Fruit fly (Drosophila melanogaster) whole organism, embryonic: ENCODE measurements around the gene CG18265.

Experiments used
- ATbp ChIP-seq: fragments of 200-800 bp; sonication (Bioruptor generic); optimal IDR thresholded peaks from 2 replicates; lab custom pipeline; 2017; ENCODE audit warnings: missing biosample characterization, mild to moderate bottlenecking, missing genetic modification characterization, missing genetic modification reagents
- CG11695 ChIP-seq: fragments of 200-800 bp; sonication (Bioruptor generic); IDR thresholded peaks from 3 replicates; pipeline ENCODE4 v1.3.6; 2022; ENCODE audit warnings: missing biosample characterization, missing genetic modification characterization
- CG12659 ChIP-seq: fragments of 200-800 bp; sonication (Bioruptor generic); optimal IDR thresholded peaks from 3 replicates; lab custom pipeline; 2017; ENCODE audit warnings: mild to moderate bottlenecking, missing biosample characterization, missing genetic modification reagents, missing genetic modification characterization
- CG15479 ChIP-seq: fragments of 200-800 bp; sonication (Bioruptor generic); optimal IDR thresholded peaks from 3 replicates; lab custom pipeline; 2019; ENCODE audit warnings: missing biosample characterization, mild to moderate bottlenecking, missing genetic modification characterization, moderate library complexity
- CG17186 ChIP-seq: fragments of 200-800 bp; sonication (Bioruptor generic); optimal IDR thresholded peaks from 3 replicates; lab custom pipeline; 2017; ENCODE audit warnings: missing biosample characterization, missing genetic modification reagents, missing genetic modification characterization
- CG2889 ChIP-seq: fragments of 200-800 bp; sonication (Bioruptor generic); IDR thresholded peaks from 3 replicates; pipeline ENCODE4 v1.3.6; 2022; ENCODE audit warnings: missing biosample characterization, missing genetic modification characterization
- CG31224 ChIP-seq: fragments of 200-800 bp; sonication (Bioruptor generic); IDR thresholded peaks from 2 replicates; pipeline ENCODE4 v1.3.6; 2022; ENCODE audit warnings: missing biosample characterization, missing genetic modification characterization
- CG4282 ChIP-seq: fragments of 200-800 bp; sonication (Bioruptor generic); optimal IDR thresholded peaks from 2 replicates; lab custom pipeline; 2016; ENCODE audit warnings: missing biosample characterization, missing genetic modification characterization
- CG43689 ChIP-seq: fragments of 200-800 bp; sonication (Bioruptor generic); IDR thresholded peaks from 2 replicates; pipeline ENCODE4 v1.3.6; 2022; ENCODE audit warnings: missing biosample characterization, missing genetic modification characterization
- CG6813 ChIP-seq: fragments of 200-800 bp; sonication (Bioruptor generic); optimal IDR thresholded peaks from 2 replicates; lab custom pipeline; 2017; ENCODE audit warnings: missing biosample characterization, missing genetic modification characterization, mild to moderate bottlenecking, moderate library complexity, missing genetic modification reagents
- CG9817 ChIP-seq: fragments of 200-800 bp; sonication (Bioruptor generic); optimal IDR thresholded peaks from 2 replicates; lab custom pipeline; 2018; ENCODE audit warnings: missing biosample characterization, mild to moderate bottlenecking, missing genetic modification characterization, moderate library complexity
- Camta ChIP-seq: fragments of 200-800 bp; sonication (Bioruptor generic); optimal IDR thresholded peaks from 2 replicates; lab custom pipeline; 2016; ENCODE audit warnings: missing biosample characterization, missing genetic modification characterization
- CrebB ChIP-seq: fragments of 200-800 bp; sonication (Bioruptor generic); optimal IDR thresholded peaks from 3 replicates; lab custom pipeline; 2018; ENCODE audit warnings: missing biosample characterization, mild to moderate bottlenecking, missing genetic modification characterization
- D19A ChIP-seq: fragments of 200-800 bp; optimal IDR thresholded peaks from 3 replicates; lab custom pipeline; 2019; ENCODE audit warnings: missing biosample characterization, mild to moderate bottlenecking, missing genetic modification characterization, moderate library complexity
- HHEX ChIP-seq: fragments of 200-800 bp; sonication (Bioruptor generic); optimal IDR thresholded peaks from 3 replicates; lab custom pipeline; 2017; ENCODE audit warnings: missing biosample characterization, mild to moderate bottlenecking, missing genetic modification characterization, missing genetic modification reagents
- HLH4C ChIP-seq: fragments of 200-800 bp; sonication (Bioruptor generic); IDR thresholded peaks from 3 replicates; pipeline ENCODE4 v1.3.6; 2022; ENCODE audit warnings: missing biosample characterization, missing genetic modification characterization; ENCODE audit not compliant: partially characterized antibody
- Hey ChIP-seq: fragments of 200-800 bp; sonication (Bioruptor generic); optimal IDR thresholded peaks from 3 replicates; lab custom pipeline; 2018; ENCODE audit warnings: missing biosample characterization, mild to moderate bottlenecking, missing genetic modification characterization
- Hmr ChIP-seq: fragments of 200-800 bp; sonication (Bioruptor generic); optimal IDR thresholded peaks from 3 replicates; lab custom pipeline; 2017; ENCODE audit warnings: mild to moderate bottlenecking, missing biosample characterization, missing genetic modification reagents, missing genetic modification characterization
- MBD-R2 ChIP-seq: fragments of 200-800 bp; sonication (Bioruptor generic); IDR thresholded peaks from 2 replicates; pipeline ENCODE4 v1.3.6; 2022; ENCODE audit warnings: missing biosample characterization, missing genetic modification characterization
- Stat92E ChIP-seq, 3 experiments: fragments of >200 bp in 2 of 3; fragments of 200-800 bp in 1 of 3; sonication (Bioruptor generic) in 1 of 3; optimal IDR thresholded peaks; 2 replicates each; lab custom pipeline; 2017 to 2019; ENCODE audit warnings: missing biosample characterization in 3 of 3, missing genetic modification characterization in 3 of 3, mild to moderate bottlenecking in 1 of 3, moderate library complexity in 1 of 3
- Xrp1 ChIP-seq: fragments of 200-800 bp; sonication (Bioruptor generic); IDR thresholded peaks from 2 replicates; pipeline ENCODE4 v1.3.6; 2022; ENCODE audit warnings: missing biosample characterization, missing genetic modification characterization
- YL-1 ChIP-seq: fragments of 200-800 bp; sonication (Bioruptor generic); optimal IDR thresholded peaks from 3 replicates; lab custom pipeline; 2017; ENCODE audit warnings: missing biosample characterization, mild to moderate bottlenecking, missing genetic modification characterization
- ara ChIP-seq: fragments of 200-800 bp; sonication (Bioruptor generic); IDR thresholded peaks from 2 replicates; pipeline ENCODE4 v1.3.6; 2022; ENCODE audit warnings: missing biosample characterization, missing genetic modification characterization
- bab2 ChIP-seq: fragments of 200-800 bp; sonication (Bioruptor generic); optimal IDR thresholded peaks from 2 replicates; lab custom pipeline; 2016; ENCODE audit warnings: missing biosample characterization, missing genetic modification characterization
- cg ChIP-seq: fragments of 200-800 bp; sonication (Bioruptor generic); optimal IDR thresholded peaks from 3 replicates; lab custom pipeline; 2019; ENCODE audit warnings: missing biosample characterization, mild to moderate bottlenecking, missing genetic modification characterization, moderate library complexity
- fd64A ChIP-seq: fragments of 200-800 bp; sonication (Bioruptor generic); optimal IDR thresholded peaks from 3 replicates; lab custom pipeline; 2018; ENCODE audit warnings: missing biosample characterization, mild to moderate bottlenecking, missing genetic modification characterization
- grn ChIP-seq: fragments of 200-800 bp; sonication (Bioruptor generic); optimal IDR thresholded peaks from 3 replicates; lab custom pipeline; 2017; ENCODE audit warnings: missing biosample characterization, missing genetic modification characterization
- hkb ChIP-seq, 2 experiments: fragments of 200-800 bp in 1 of 2; fragments of >200 bp in 1 of 2; sonication (Bioruptor generic) in 1 of 2; IDR thresholded peaks in 1 of 2; optimal IDR thresholded peaks in 1 of 2; 2 replicates each; pipeline versions ENCODE4 v1.3.6 to Lab custom; 2017 to 2022; ENCODE audit warnings: missing biosample characterization in 1 of 2, missing genetic modification characterization in 1 of 2
- klu ChIP-seq: fragments of 200-800 bp; sonication (Bioruptor generic); IDR thresholded peaks from 2 replicates; pipeline ENCODE4 v1.3.6; 2022; ENCODE audit warnings: missing biosample characterization, missing genetic modification characterization
- nerfin-1 ChIP-seq: fragments of 200-800 bp; sonication (Bioruptor generic); optimal IDR thresholded peaks from 3 replicates; lab custom pipeline; 2019; ENCODE audit warnings: missing biosample characterization, mild to moderate bottlenecking, missing genetic modification characterization, moderate library complexity
- nom ChIP-seq: fragments of 200-800 bp; sonication (Bioruptor generic); optimal IDR thresholded peaks from 2 replicates; lab custom pipeline; 2017; ENCODE audit warnings: missing biosample characterization, missing genetic modification characterization, mild to moderate bottlenecking, moderate library complexity, missing genetic modification reagents
- oc ChIP-seq: fragments of 200-800 bp; sonication (Bioruptor generic); optimal IDR thresholded peaks from 2 replicates; lab custom pipeline; 2018; ENCODE audit warnings: missing biosample characterization, mild to moderate bottlenecking, missing genetic modification characterization, moderate library complexity
- otp ChIP-seq: fragments of 200-800 bp; sonication (Bioruptor generic); IDR thresholded peaks from 3 replicates; pipeline ENCODE4, ENCODE4 v1.3.6; 2022; ENCODE audit warnings: missing biosample characterization, missing genetic modification characterization
- pb ChIP-seq: fragments of 200-800 bp; sonication (Bioruptor generic); optimal IDR thresholded peaks from 3 replicates; lab custom pipeline; 2016; ENCODE audit warnings: missing biosample characterization, missing genetic modification characterization
- prd ChIP-seq, 3 experiments: fragments of >200 bp in 2 of 3; fragments of 200-800 bp in 1 of 3; sonication (Bioruptor generic) in 1 of 3; optimal IDR thresholded peaks in 2 of 3; IDR thresholded peaks in 1 of 3; 2 replicates in 2 of 3; 3 replicates in 1 of 3; pipeline versions ENCODE4 v1.3.6 to Lab custom; 2017 to 2022; ENCODE audit warnings: missing biosample characterization in 1 of 3, missing genetic modification characterization in 1 of 3
- row ChIP-seq: fragments of 200-800 bp; sonication (Bioruptor generic); IDR thresholded peaks from 3 replicates; pipeline ENCODE4 v1.3.6; 2022; ENCODE audit warnings: missing biosample characterization, missing genetic modification characterization
- sd ChIP-seq: fragments of 200-800 bp; sonication (Bioruptor generic); optimal IDR thresholded peaks from 3 replicates; lab custom pipeline; 2018; ENCODE audit warnings: missing biosample characterization, mild to moderate bottlenecking, missing genetic modification characterization, moderate library complexity
- sens ChIP-seq: fragments of 200-800 bp; sonication (Bioruptor generic); peaks from one replicate; lab custom pipeline; 2016; ENCODE audit warnings: missing biosample characterization, missing genetic modification characterization
- sisA ChIP-seq: fragments of 200-800 bp; sonication (Bioruptor generic); IDR thresholded peaks from 2 replicates; pipeline ENCODE4 v1.3.6; 2022; ENCODE audit warnings: missing biosample characterization, missing genetic modification characterization
- sob ChIP-seq: fragments of 200-800 bp; sonication (Bioruptor generic); IDR thresholded peaks from 2 replicates; pipeline ENCODE4 v1.3.6; 2022; ENCODE audit warnings: missing biosample characterization, missing genetic modification characterization
- sqz ChIP-seq: fragments of 200-800 bp; sonication (Bioruptor generic); optimal IDR thresholded peaks from 3 replicates; lab custom pipeline; 2018; ENCODE audit warnings: missing biosample characterization, mild to moderate bottlenecking, missing genetic modification characterization
- toy ChIP-seq: fragments of 200-800 bp; sonication (Bioruptor generic); IDR thresholded peaks from 2 replicates; pipeline ENCODE4 v1.3.6; 2022; ENCODE audit warnings: missing biosample characterization, missing genetic modification characterization
- unc-4 ChIP-seq: fragments of 200-800 bp; sonication (Bioruptor generic); IDR thresholded peaks from 2 replicates; pipeline ENCODE4 v1.3.6; 2022; ENCODE audit warnings: missing biosample characterization, missing genetic modification characterization; ENCODE audit not compliant: partially characterized antibody
- wdn ChIP-seq: fragments of 200-800 bp; sonication (Bioruptor generic); IDR thresholded peaks from 2 replicates; pipeline ENCODE4 v1.3.6; 2022; ENCODE audit warnings: missing biosample characterization, missing genetic modification characterization
- z ChIP-seq: fragments of 200-800 bp; sonication (Bioruptor generic); IDR thresholded peaks from 3 replicates; pipeline ENCODE4 v1.3.6; 2022; ENCODE audit warnings: missing biosample characterization, missing genetic modification characterization

CG18265 gene

DNA sequence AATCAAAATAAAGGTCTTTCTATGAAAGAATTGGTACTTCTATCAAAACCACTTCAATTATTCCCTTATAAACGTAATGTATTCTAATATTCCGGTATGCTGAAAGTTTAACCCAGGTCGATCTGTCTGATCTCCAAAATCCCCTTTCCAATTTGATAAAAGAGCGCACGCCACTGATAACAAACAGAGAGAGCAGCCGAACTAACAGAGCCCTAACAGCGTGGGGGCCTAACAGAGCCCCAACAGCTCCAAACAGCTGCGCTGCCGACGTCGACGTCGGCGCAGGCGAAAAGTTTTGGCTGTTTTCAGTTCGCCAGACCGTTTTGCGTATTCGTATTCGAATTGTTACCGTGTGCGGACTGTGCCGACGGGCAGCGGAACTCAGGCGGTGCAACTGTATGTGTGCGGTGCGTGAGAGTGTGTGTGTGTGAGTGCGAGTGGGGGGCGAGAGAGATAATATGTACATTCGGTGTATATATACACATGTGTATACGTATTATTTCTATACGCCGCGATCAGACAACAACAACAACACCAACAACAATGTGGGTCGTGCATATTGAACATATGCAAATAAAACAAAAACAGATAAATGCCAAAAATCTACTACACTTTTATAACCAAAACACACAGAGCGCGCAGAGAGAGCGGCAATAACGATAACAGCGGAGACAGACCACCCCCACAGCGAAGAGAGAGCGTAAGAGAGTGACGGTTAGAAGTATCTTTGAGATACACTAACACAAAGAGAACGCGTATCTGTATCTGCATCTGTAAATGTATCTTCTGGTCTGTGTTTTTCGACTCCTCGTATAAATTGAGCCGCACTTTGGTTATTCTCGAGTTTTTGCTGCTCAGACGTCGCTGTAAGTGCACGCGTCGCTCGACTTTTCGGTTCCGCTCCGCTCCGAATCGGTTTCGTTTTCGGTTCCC lies 47.9 kb downstream of the CG18265 start, which contains the start of gene Oatp74D (continued):
- peak; percentile 39; the same call in 1 of the 3 replicates for TF ChIP-seq HLH4C (GFP tag; lab: Robert Waterston, UW)
- TF ChIP-seq CG12659, result peak; percentile 45
- no peak for TF ChIP-seq CG9817 (tag; lab: Kevin White, UChicago)
- TF ChIP-seq row (GFP tag; lab: Robert Waterston, UW), result peak; percentile 48; the same call in 2 of the 3 replicates
- TF ChIP-seq oc (tag; lab: Kevin White, UChicago), result peak; percentile 22
- TF ChIP-seq otp (GFP tag; lab: Robert Waterston, UW), result peak; percentile 62; the same call in 1 of the 3 replicates
- TF ChIP-seq CG17186 (GFP tag; lab: Kevin White, UChicago), result peak; percentile 60
- peak; percentile 24 for TF ChIP-seq Camta
- TF ChIP-seq bab2 (GFP tag; lab: Kevin White, UChicago), result peak; percentile 42
- TF ChIP-seq sisA (GFP tag; lab: Robert Waterston, UW), result peak; percentile 16; the same call in 1 of the 2 replicates
- peak; percentile 18 for TF ChIP-seq pb (GFP tag; lab: Kevin White, UChicago)
- peak; percentile 27 for TF ChIP-seq Hey (tag; lab: Kevin White, UChicago)
- TF ChIP-seq YL-1, result peak; percentile 0
- peak; percentile 4 for TF ChIP-seq D19A (tag; lab: Kevin White, UChicago)
- no peak; the same call in 1 of the 2 replicates for TF ChIP-seq wdn (GFP tag; lab: Robert Waterston, UW)
- no peak for TF ChIP-seq prd (optimal IDR thresholded peaks at IDR 0.05; lab: Kevin White, UChicago)
- TF ChIP-seq prd (GFP tag; IDR thresholded peaks at IDR 0.05; lab: Robert Waterston, UW), result peak; percentile 54
- TF ChIP-seq cg (GFP tag; lab: Kevin White, UChicago), result peak; percentile 99
- peak; percentile 41 for TF ChIP-seq CG4282 (GFP tag; lab: Kevin White, UChicago)
- TF ChIP-seq CrebB (tag; lab: Kevin White, UChicago), result peak; percentile 79
- no peak for TF ChIP-seq unc-4 (GFP tag; lab: Robert Waterston, UW)
- no peak for TF ChIP-seq CG43689 (GFP tag; lab: Robert Waterston, UW)
- TF ChIP-seq HHEX (GFP tag; lab: Kevin White, UChicago), result peak; percentile 28
- peak; percentile 80 for TF ChIP-seq fd64A (GFP tag; lab: Kevin White, UChicago)
- TF ChIP-seq CG31224 (GFP tag; lab: Robert Waterston, UW), result no peak
- no peak for TF ChIP-seq CG2889 (GFP tag; lab: Robert Waterston, UW)
- TF ChIP-seq klu (GFP tag; lab: Robert Waterston, UW), result no peak
- peak; percentile 66 for TF ChIP-seq Hmr (GFP tag; lab: Kevin White, UChicago)
- TF ChIP-seq sob, result peak; percentile 31; the same call in 1 of the 2 replicates
- peak; percentile 64 for TF ChIP-seq nerfin-1 (tag; lab: Kevin White, UChicago)
- TF ChIP-seq toy (GFP tag; lab: Robert Waterston, UW), result no peak

DNA sequence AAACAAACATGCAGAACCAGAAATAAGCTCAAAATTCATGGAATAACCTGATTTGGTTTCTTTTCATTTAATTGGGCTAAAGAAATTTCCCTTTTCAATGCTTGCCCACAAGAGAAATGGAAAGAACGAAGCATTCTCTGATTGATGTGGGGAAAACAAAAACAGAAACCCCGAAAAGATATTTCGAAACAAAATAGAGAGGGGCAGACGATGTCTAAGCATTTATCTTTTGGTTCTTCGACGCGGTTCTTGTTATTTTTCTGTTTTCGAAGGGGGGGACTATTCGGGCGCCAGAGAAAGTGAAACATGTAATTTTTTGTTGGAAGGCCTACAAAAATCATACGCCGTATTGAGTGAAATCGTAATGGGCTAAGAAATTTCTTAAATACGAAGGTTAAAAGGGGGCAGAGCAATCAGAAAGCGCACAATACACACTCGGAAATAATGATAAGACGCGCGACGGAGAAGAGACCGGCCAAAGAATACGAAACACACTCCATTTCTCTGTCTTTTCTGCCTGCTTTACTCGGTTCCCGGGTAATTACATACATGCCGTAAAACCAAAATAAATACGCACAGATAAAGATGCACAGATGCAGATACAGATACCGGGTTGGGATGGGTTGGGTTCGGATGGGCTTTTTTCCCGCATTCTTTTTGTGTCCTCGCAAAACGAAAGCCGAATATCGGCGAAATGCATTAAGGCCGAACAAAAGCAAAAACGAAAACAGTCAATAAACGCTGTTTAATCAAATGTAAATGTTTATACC lies 49.6 kb downstream of the CG18265 start:
- no peak for TF ChIP-seq MBD-R2 (GFP tag; lab: Robert Waterston, UW)
- TF ChIP-seq grn (GFP tag; lab: Kevin White, UChicago), result peak; percentile 35
- TF ChIP-seq CG15479 (GFP tag; lab: Kevin White, UChicago), result peak; percentile 28
- peak in 1 of 3 experiments; percentile 5 for TF ChIP-seq Stat92E (GFP tag; optimal IDR thresholded peaks at IDR 0.05; lab: Kevin White, UChicago)
- peak; percentile 30 for TF ChIP-seq ATbp (GFP tag; lab: Kevin White, UChicago)
- peak; percentile 71 for TF ChIP-seq sens (GFP tag; lab: Kevin White, UChicago)
- TF ChIP-seq Xrp1 (GFP tag; lab: Robert Waterston, UW), result peak; percentile 5; the same call in 1 of the 2 replicates
- TF ChIP-seq CG11695 (GFP tag; lab: Robert Waterston, UW), result peak; percentile 28; the same call in 1 of the 3 replicates
- peak; percentile 10; the same call in 1 of the 2 replicates for TF ChIP-seq ara
- peak; percentile 71 for TF ChIP-seq z (GFP tag; lab: Robert Waterston, UW)
- TF ChIP-seq sd, result peak; percentile 31
- peak; percentile 1 for TF ChIP-seq nom (GFP tag; lab: Kevin White, UChicago)
- no peak for TF ChIP-seq CG6813 (GFP tag; lab: Kevin White, UChicago)
- no peak for TF ChIP-seq sqz (GFP tag; lab: Kevin White, UChicago)
- peak; percentile 4 for TF ChIP-seq fd64A (GFP tag; lab: Kevin White, UChicago)
- TF ChIP-seq hkb (optimal IDR thresholded peaks at IDR 0.05; lab: Kevin White, UChicago), result peak; percentile 2
- no peak for TF ChIP-seq hkb (GFP tag; IDR thresholded peaks at IDR 0.05; lab: Robert Waterston, UW)
